Fruit fly (Drosophila melanogaster) whole organism, embryonic: ENCODE data around the gene Spps.

Experiments
- ATbp ChIP-seq: fragments of 200-800 bp; sonication (Bioruptor generic); optimal IDR thresholded peaks from 2 replicates; lab custom pipeline; 2017; ENCODE audit warnings: missing biosample characterization, mild to moderate bottlenecking, missing genetic modification characterization, missing genetic modification reagents
- Atf-2 ChIP-seq: fragments of 200-800 bp; sonication (Bioruptor generic); optimal IDR thresholded peaks from 2 replicates; lab custom pipeline; 2016; ENCODE audit warnings: missing biosample characterization, missing genetic modification characterization
- Atf3 ChIP-seq: fragments of 200-800 bp; sonication (Bioruptor generic); optimal IDR thresholded peaks from 3 replicates; lab custom pipeline; 2016; ENCODE audit warnings: missing biosample characterization, missing genetic modification characterization
- B-H1 ChIP-seq: fragments of 200-800 bp; sonication (Bioruptor generic); IDR thresholded peaks from 3 replicates; pipeline ENCODE4 v1.3.6; 2022; ENCODE audit warnings: missing biosample characterization, missing genetic modification characterization
- Bteb2 ChIP-seq: fragments of 200-800 bp; sonication (Bioruptor generic); optimal IDR thresholded peaks from 2 replicates; lab custom pipeline; 2016; ENCODE audit warnings: missing biosample characterization, missing genetic modification characterization
- CG11504 ChIP-seq: fragments of 200-800 bp; sonication (Bioruptor generic); optimal IDR thresholded peaks from 3 replicates; lab custom pipeline; 2019; ENCODE audit warnings: missing biosample characterization, mild to moderate bottlenecking, missing genetic modification characterization, moderate library complexity
- CG1233 ChIP-seq: fragments of 200-800 bp; sonication (Bioruptor generic); optimal IDR thresholded peaks from 4 replicates; lab custom pipeline; 2018; ENCODE audit warnings: missing biosample characterization, mild to moderate bottlenecking, missing genetic modification characterization
- CG12391 ChIP-seq: fragments of 200-800 bp; sonication (Bioruptor generic); optimal IDR thresholded peaks from 3 replicates; lab custom pipeline; 2018; ENCODE audit warnings: missing biosample characterization, mild to moderate bottlenecking, missing genetic modification characterization, moderate library complexity
- CG12744 ChIP-seq: fragments of 200-800 bp; sonication (Bioruptor generic); optimal IDR thresholded peaks from 2 replicates; lab custom pipeline; 2016; ENCODE audit warnings: missing biosample characterization, missing genetic modification characterization
- CG15479 ChIP-seq: fragments of 200-800 bp; sonication (Bioruptor generic); optimal IDR thresholded peaks from 3 replicates; lab custom pipeline; 2019; ENCODE audit warnings: missing biosample characterization, mild to moderate bottlenecking, missing genetic modification characterization, moderate library complexity
- CG15696 ChIP-seq: fragments of 200-800 bp; sonication (Bioruptor generic); optimal IDR thresholded peaks from 2 replicates; lab custom pipeline; 2019; ENCODE audit warnings: missing biosample characterization, mild to moderate bottlenecking, missing genetic modification characterization, moderate library complexity
- CG17612 ChIP-seq: fragments of 200-800 bp; sonication (Bioruptor generic); IDR thresholded peaks from 2 replicates; pipeline ENCODE4 v1.3.6; 2022; ENCODE audit warnings: missing biosample characterization, missing genetic modification characterization
- CG2712 ChIP-seq: fragments of 200-800 bp; optimal IDR thresholded peaks from 3 replicates; lab custom pipeline; 2019; ENCODE audit warnings: missing biosample characterization, mild to moderate bottlenecking, missing genetic modification characterization, moderate library complexity
- CG31441 ChIP-seq: fragments of 200-800 bp; sonication (Bioruptor generic); IDR thresholded peaks from 2 replicates; pipeline ENCODE4 v1.3.6; 2022; ENCODE audit warnings: missing biosample characterization, missing genetic modification characterization
- CG3838 ChIP-seq: fragments of 200-800 bp; sonication (Bioruptor generic); optimal IDR thresholded peaks from 3 replicates; lab custom pipeline; 2016; ENCODE audit warnings: missing biosample characterization, missing genetic modification characterization
- CG3995 ChIP-seq: fragments of 200-800 bp; sonication (Bioruptor generic); optimal IDR thresholded peaks from 3 replicates; lab custom pipeline; 2016; ENCODE audit warnings: missing biosample characterization, missing genetic modification characterization
- CG4404 ChIP-seq: fragments of 200-800 bp; sonication (Bioruptor generic); IDR thresholded peaks from 2 replicates; pipeline ENCODE4 v1.3.6; 2022; ENCODE audit warnings: missing biosample characterization, missing genetic modification characterization
- CG6689 ChIP-seq: fragments of 200-800 bp; sonication (Bioruptor generic); IDR thresholded peaks from 2 replicates; pipeline ENCODE4 v1.3.6; 2022; ENCODE audit warnings: missing biosample characterization, missing genetic modification characterization
- CG6765 ChIP-seq: fragments of 200-800 bp; sonication (Bioruptor generic); optimal IDR thresholded peaks from 3 replicates; lab custom pipeline; 2017; ENCODE audit warnings: missing biosample characterization, mild to moderate bottlenecking, missing genetic modification characterization
- CrebB ChIP-seq: fragments of 200-800 bp; sonication (Bioruptor generic); optimal IDR thresholded peaks from 3 replicates; lab custom pipeline; 2018; ENCODE audit warnings: missing biosample characterization, mild to moderate bottlenecking, missing genetic modification characterization
- Dfd ChIP-seq, 2 experiments: fragments of >200 bp; optimal IDR thresholded peaks; 2 replicates each; lab custom pipeline; 2017; ENCODE audit warnings: missing biosample characterization in 2 of 2, missing genetic modification characterization in 2 of 2
- Drgx ChIP-seq: fragments of 200-800 bp; sonication (Bioruptor generic); IDR thresholded peaks from 2 replicates; pipeline ENCODE4 v1.3.6; 2022; ENCODE audit warnings: missing biosample characterization, missing genetic modification characterization
- Eip74EF ChIP-seq, 2 experiments: fragments of 200-800 bp in 1 of 2; fragments of >200 bp in 1 of 2; sonication (Bioruptor generic) in 1 of 2; optimal IDR thresholded peaks; 2 replicates each; lab custom pipeline; 2017 to 2019; ENCODE audit warnings: missing biosample characterization in 2 of 2, missing genetic modification characterization in 2 of 2, mild to moderate bottlenecking in 1 of 2, moderate library complexity in 1 of 2
- Hand ChIP-seq: fragments of 200-800 bp; sonication (Bioruptor generic); optimal IDR thresholded peaks from 2 replicates; lab custom pipeline; 2017; ENCODE audit warnings: mild to moderate bottlenecking, missing biosample characterization, missing genetic modification reagents, missing genetic modification characterization
- Lpt ChIP-seq: fragments of >200 bp; optimal IDR thresholded peaks from 2 replicates; lab custom pipeline; 2018; ENCODE audit warnings: missing biosample characterization, missing genetic modification characterization
- NfI ChIP-seq: fragments of 200-800 bp; sonication (Bioruptor generic); optimal IDR thresholded peaks from 3 replicates; lab custom pipeline; 2018; ENCODE audit warnings: missing biosample characterization, mild to moderate bottlenecking, missing genetic modification characterization, moderate library complexity
- Opbp ChIP-seq: fragments of 200-800 bp; sonication (Bioruptor generic); IDR thresholded peaks from 3 replicates; pipeline ENCODE4 v1.3.6; 2022; ENCODE audit warnings: missing biosample characterization, missing genetic modification characterization; ENCODE audit not compliant: partially characterized antibody
- PHDP ChIP-seq: fragments of 200-800 bp; sonication (Bioruptor generic); optimal IDR thresholded peaks from 3 replicates; lab custom pipeline; 2018; ENCODE audit warnings: missing biosample characterization, mild to moderate bottlenecking, missing genetic modification characterization, moderate library complexity
- Sry-β ChIP-seq: fragments of 200-800 bp; sonication (Bioruptor generic); optimal IDR thresholded peaks from 2 replicates; lab custom pipeline; 2018; ENCODE audit warnings: missing biosample characterization, mild to moderate bottlenecking, missing genetic modification characterization, moderate library complexity
- ase ChIP-seq: fragments of 200-800 bp; sonication (Bioruptor generic); IDR thresholded peaks from 3 replicates; pipeline ENCODE4 v1.3.6; 2022; ENCODE audit warnings: missing biosample characterization, missing genetic modification characterization
- ato ChIP-seq: fragments of 200-800 bp; sonication (Bioruptor generic); IDR thresholded peaks from 2 replicates; pipeline ENCODE4 v1.3.6; 2022; ENCODE audit warnings: missing biosample characterization, missing genetic modification characterization; ENCODE audit not compliant: partially characterized antibody
- cad ChIP-seq: fragments of >200 bp; optimal IDR thresholded peaks from 2 replicates; lab custom pipeline; 2017; ENCODE audit warnings: missing biosample characterization, missing genetic modification characterization
- chif ChIP-seq, 2 experiments: fragments of 200-800 bp; sonication (Bioruptor generic); optimal IDR thresholded peaks; 3 replicates each; lab custom pipeline; 2016; ENCODE audit warnings: missing biosample characterization in 2 of 2, missing genetic modification characterization in 2 of 2
- crol ChIP-seq: fragments of 200-800 bp; sonication (Bioruptor generic); IDR thresholded peaks from 2 replicates; pipeline ENCODE4 v1.3.6; 2022; ENCODE audit warnings: missing biosample characterization, missing genetic modification characterization
- emc ChIP-seq: fragments of 200-800 bp; sonication (Bioruptor generic); optimal IDR thresholded peaks from 2 replicates; lab custom pipeline; 2016; ENCODE audit warnings: missing biosample characterization, missing genetic modification characterization
- grau ChIP-seq: fragments of 200-800 bp; optimal IDR thresholded peaks from 3 replicates; lab custom pipeline; 2019; ENCODE audit warnings: missing biosample characterization, mild to moderate bottlenecking, missing genetic modification characterization, moderate library complexity
- hth ChIP-seq: fragments of >200 bp; optimal IDR thresholded peaks from 2 replicates; lab custom pipeline; 2017; ENCODE audit warnings: inconsistent platforms
- ken ChIP-seq: fragments of 200-800 bp; sonication (Bioruptor generic); IDR thresholded peaks from 3 replicates; pipeline ENCODE4 v1.3.6; 2022; ENCODE audit warnings: missing biosample characterization, missing genetic modification characterization
- kni ChIP-seq: fragments of 200-800 bp; sonication (Bioruptor generic); optimal IDR thresholded peaks from 3 replicates; lab custom pipeline; 2017; ENCODE audit warnings: mild to moderate bottlenecking, missing biosample characterization, missing genetic modification reagents, missing genetic modification characterization
- mld ChIP-seq: fragments of 200-800 bp; sonication (Bioruptor generic); IDR thresholded peaks from 3 replicates; pipeline ENCODE4 v1.3.6; 2022; ENCODE audit warnings: missing biosample characterization, missing genetic modification characterization; ENCODE audit not compliant: partially characterized antibody
- nom ChIP-seq: fragments of 200-800 bp; sonication (Bioruptor generic); optimal IDR thresholded peaks from 2 replicates; lab custom pipeline; 2017; ENCODE audit warnings: missing biosample characterization, missing genetic modification characterization, mild to moderate bottlenecking, moderate library complexity, missing genetic modification reagents
- pnt ChIP-seq: fragments of 200-800 bp; sonication (Bioruptor generic); optimal IDR thresholded peaks from 3 replicates; lab custom pipeline; 2016; ENCODE audit warnings: missing biosample characterization, missing genetic modification characterization
- psq ChIP-seq: fragments of 200-800 bp; sonication (Bioruptor generic); optimal IDR thresholded peaks from 2 replicates; lab custom pipeline; 2017; ENCODE audit warnings: missing biosample characterization, missing genetic modification characterization
- sisA ChIP-seq: fragments of 200-800 bp; sonication (Bioruptor generic); IDR thresholded peaks from 2 replicates; pipeline ENCODE4 v1.3.6; 2022; ENCODE audit warnings: missing biosample characterization, missing genetic modification characterization
- sna ChIP-seq: fragments of 200-800 bp; sonication (Bioruptor generic); IDR thresholded peaks from 2 replicates; pipeline ENCODE4 v1.3.6; 2022; ENCODE audit warnings: missing biosample characterization, missing genetic modification characterization; ENCODE audit not compliant: partially characterized antibody
- so ChIP-seq: fragments of 200-800 bp; sonication (Bioruptor generic); IDR thresholded peaks from 3 replicates; pipeline ENCODE4 v1.3.6; 2022; ENCODE audit warnings: missing biosample characterization, missing genetic modification characterization
- sr ChIP-seq: fragments of 200-800 bp; sonication (Bioruptor generic); IDR thresholded peaks from 3 replicates; pipeline ENCODE4 v1.3.6; 2022; ENCODE audit warnings: missing biosample characterization, missing genetic modification characterization
- stc ChIP-seq: fragments of 200-800 bp; sonication (Bioruptor generic); IDR thresholded peaks from 2 replicates; pipeline ENCODE4 v1.3.6; 2022; ENCODE audit warnings: missing biosample characterization, missing genetic modification characterization
- wek ChIP-seq: fragments of 200-800 bp; sonication (Bioruptor generic); optimal IDR thresholded peaks from 3 replicates; lab custom pipeline; 2018; ENCODE audit warnings: missing biosample characterization, mild to moderate bottlenecking, missing genetic modification characterization, moderate library complexity

Gene Spps

DNA sequence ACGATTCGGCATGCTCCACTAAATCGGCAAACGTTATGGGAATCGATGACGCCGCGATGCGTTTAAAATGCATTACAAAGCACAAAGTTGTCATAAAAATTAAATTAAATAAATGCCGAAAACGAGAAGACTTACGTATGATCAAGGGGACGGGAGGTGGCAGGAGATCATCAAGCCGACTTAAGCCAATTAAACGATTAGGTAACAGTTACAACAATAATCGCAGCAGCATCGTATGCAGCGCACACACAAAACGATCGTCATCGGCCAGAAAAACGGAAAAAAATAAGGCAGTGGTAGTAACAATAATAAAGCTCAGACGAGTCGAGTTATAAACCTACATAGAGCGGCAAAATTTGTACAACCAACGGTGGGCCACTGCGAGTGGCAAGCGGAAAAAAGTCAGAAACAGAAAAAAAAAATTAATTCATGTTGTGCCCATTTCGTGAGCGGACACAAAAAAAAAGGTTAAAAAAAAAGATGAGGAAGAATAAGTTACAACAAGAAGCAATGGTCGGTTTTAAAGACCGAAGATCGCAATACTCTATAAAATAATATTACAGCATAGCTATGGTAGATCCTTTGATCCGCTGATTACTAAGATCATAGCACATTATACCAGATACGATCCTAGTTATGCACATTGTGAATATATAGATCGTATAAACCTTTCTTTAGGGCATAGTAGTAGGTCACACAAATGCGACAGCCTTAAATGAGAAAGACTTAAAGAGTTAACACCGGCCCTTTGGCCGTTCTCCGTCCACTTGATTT, 20.2 kb downstream of the Spps start (continued):
- TF ChIP-seq stc (GFP tag; lab: Robert Waterston, UW) (0 out of 2 replicates have a peak, but pooled peaks have one; percentile 21), psq (GFP tag; lab: Kevin White, UChicago) (no peak), Hand (GFP tag; lab: Kevin White, UChicago) (no peak), CrebB (no peak), Atf-2 (no peak), CG11504 (peak; percentile 73), CG15696 (no peak), pnt (GFP tag; lab: Kevin White, UChicago) (peak; percentile 40), CG31441 (GFP tag; lab: Robert Waterston, UW) (peak; percentile 50; the same call in 1 of the 2 replicates), so (no peak), crol (GFP tag; lab: Robert Waterston, UW) (no peak), kni (peak; percentile 32), PHDP (tag; lab: Kevin White, UChicago) (peak; percentile 40), cad (GFP tag; lab: Kevin White, UChicago) (no peak), hth (no peak), Drgx (GFP tag; lab: Robert Waterston, UW) (no peak), Sry-β (GFP tag; lab: Kevin White, UChicago) (no peak), NfI (GFP tag; lab: Kevin White, UChicago) (peak; percentile 58), ATbp (GFP tag; lab: Kevin White, UChicago) (peak; percentile 72), ato (GFP tag; lab: Robert Waterston, UW) (no peak), CG1233 (peak; percentile 35), CG15479 (GFP tag; lab: Kevin White, UChicago) (no peak), CG4404 (GFP tag; lab: Robert Waterston, UW) (no peak), CG12391 (tag; lab: Kevin White, UChicago) (peak; percentile 55), mld (no peak), sr (GFP tag; lab: Robert Waterston, UW) (0 out of 3 replicates have a peak, but pooled peaks have one; percentile 17), emc (GFP tag; lab: Kevin White, UChicago) (no peak), CG2712 (peak; percentile 66), B-H1 (GFP tag; lab: Robert Waterston, UW) (peak; percentile 14; the same call in 1 of the 3 replicates), wek (peak; percentile 36), CG12744 (GFP tag; lab: Kevin White, UChicago) (no peak), ken (GFP tag; lab: Robert Waterston, UW) (peak; percentile 68), chif (GFP tag; optimal IDR thresholded peaks at IDR 0.05; lab: Kevin White, UChicago) (peak; percentile 12 to 39), CG3838 (no peak), Opbp (GFP tag; lab: Robert Waterston, UW) (no peak), CG6689 (GFP tag; lab: Robert Waterston, UW) (peak; percentile 52), Atf3 (GFP tag; lab: Kevin White, UChicago) (no peak), nom (GFP tag; lab: Kevin White, UChicago) (no peak), Bteb2 (GFP tag; lab: Kevin White, UChicago) (no peak), Lpt (GFP tag; lab: Kevin White, UChicago) (no peak), grau (tag; lab: Kevin White, UChicago) (peak; percentile 47), CG6765 (no peak), Dfd (GFP tag; optimal IDR thresholded peaks at IDR 0.05; lab: Kevin White, UChicago) (no peak), CG17612 (GFP tag; lab: Robert Waterston, UW) (no peak), Eip74EF (GFP tag; optimal IDR thresholded peaks at IDR 0.05; lab: Kevin White, UChicago) (peak in 1 of 2 experiments; percentile 61), sisA (GFP tag; lab: Robert Waterston, UW) (peak; percentile 32; the same call in 1 of the 2 replicates), CG3995 (GFP tag; lab: Kevin White, UChicago) (no peak), sna (no peak), ase (GFP tag; lab: Robert Waterston, UW) (peak; percentile 47; the same call in 1 of the 3 replicates)
